Fruit fly (Drosophila melanogaster) whole organism, embryonic: ENCODE measurements around the gene HemK2.

Experiments used
- CG11504 ChIP-seq: fragments of 200-800 bp; sonication (Bioruptor generic); optimal IDR thresholded peaks from 3 replicates; lab custom pipeline; 2019; ENCODE audit warnings: missing biosample characterization, mild to moderate bottlenecking, missing genetic modification characterization, moderate library complexity
- CG12219 ChIP-seq: fragments of 200-800 bp; sonication (Bioruptor generic); optimal IDR thresholded peaks from 3 replicates; lab custom pipeline; 2018; ENCODE audit warnings: missing biosample characterization, mild to moderate bottlenecking, missing genetic modification characterization
- CG13624 ChIP-seq: fragments of 200-800 bp; sonication (Bioruptor generic); optimal IDR thresholded peaks from 2 replicates; lab custom pipeline; 2016; ENCODE audit warnings: missing biosample characterization, missing genetic modification characterization
- CG16779 ChIP-seq: fragments of 200-800 bp; sonication (Bioruptor generic); IDR thresholded peaks from 2 replicates; pipeline ENCODE4 v1.3.6; 2022; ENCODE audit warnings: missing biosample characterization, missing genetic modification characterization
- CG16813 ChIP-seq: fragments of 200-800 bp; sonication (Bioruptor generic); IDR thresholded peaks from 3 replicates; pipeline ENCODE4 v1.3.6; 2022; ENCODE audit warnings: missing biosample characterization, missing genetic modification characterization; ENCODE audit not compliant: partially characterized antibody
- CG18011 ChIP-seq: fragments of 200-800 bp; sonication (Bioruptor generic); optimal IDR thresholded peaks from 2 replicates; lab custom pipeline; 2017; ENCODE audit warnings: missing biosample characterization, missing genetic modification characterization, mild to moderate bottlenecking, moderate library complexity, missing genotype
- CG18476 ChIP-seq: fragments of 200-800 bp; sonication (Bioruptor generic); optimal IDR thresholded peaks from 2 replicates; lab custom pipeline; 2016; ENCODE audit warnings: missing biosample characterization, mild to moderate bottlenecking, missing genetic modification characterization
- CG18764 ChIP-seq: fragments of 200-800 bp; sonication (Bioruptor generic); optimal IDR thresholded peaks from 3 replicates; lab custom pipeline; 2016; ENCODE audit warnings: missing biosample characterization, missing genetic modification characterization
- CG2202 ChIP-seq: fragments of 200-800 bp; sonication (Bioruptor generic); optimal IDR thresholded peaks from 2 replicates; lab custom pipeline; 2018; ENCODE audit warnings: missing biosample characterization, mild to moderate bottlenecking, missing genetic modification characterization
- CG30020 ChIP-seq: fragments of 200-800 bp; optimal IDR thresholded peaks from 2 replicates; lab custom pipeline; 2019; ENCODE audit warnings: missing biosample characterization, mild to moderate bottlenecking, missing genetic modification characterization, moderate library complexity
- CG31365 ChIP-seq: fragments of 200-800 bp; sonication (Bioruptor generic); optimal IDR thresholded peaks from 2 replicates; lab custom pipeline; 2018; ENCODE audit warnings: missing biosample characterization, mild to moderate bottlenecking, missing genetic modification characterization
- CG32767 ChIP-seq: fragments of 200-800 bp; sonication (Bioruptor generic); IDR thresholded peaks from 2 replicates; pipeline ENCODE4 v1.3.6; 2022; ENCODE audit warnings: missing biosample characterization, missing genetic modification characterization
- CG6654 ChIP-seq: fragments of 200-800 bp; sonication (Bioruptor generic); optimal IDR thresholded peaks from 2 replicates; lab custom pipeline; 2017; ENCODE audit warnings: missing biosample characterization, mild to moderate bottlenecking, missing genetic modification characterization
- CHES-1-like ChIP-seq: fragments of 200-800 bp; sonication (Bioruptor generic); optimal IDR thresholded peaks from 2 replicates; lab custom pipeline; 2016; ENCODE audit warnings: missing biosample characterization, missing genetic modification characterization
- Camta ChIP-seq: fragments of 200-800 bp; sonication (Bioruptor generic); optimal IDR thresholded peaks from 2 replicates; lab custom pipeline; 2016; ENCODE audit warnings: missing biosample characterization, missing genetic modification characterization
- Chrac-16 ChIP-seq: fragments of 200-800 bp; sonication (Bioruptor generic); optimal IDR thresholded peaks from 3 replicates; lab custom pipeline; 2016; ENCODE audit warnings: missing biosample characterization, missing genetic modification characterization
- D19B ChIP-seq: fragments of 200-800 bp; sonication (Bioruptor generic); optimal IDR thresholded peaks from 2 replicates; lab custom pipeline; 2017; ENCODE audit warnings: missing biosample characterization, mild to moderate bottlenecking, missing genetic modification characterization
- Dad ChIP-seq: fragments of 200-800 bp; sonication (Bioruptor generic); optimal IDR thresholded peaks from 3 replicates; lab custom pipeline; 2016; ENCODE audit warnings: missing biosample characterization, missing genetic modification characterization
- Gsc ChIP-seq: fragments of 200-800 bp; sonication (Bioruptor generic); IDR thresholded peaks from 2 replicates; pipeline ENCODE4 v1.3.6; 2022; ENCODE audit warnings: missing biosample characterization, missing genetic modification characterization
- Hey ChIP-seq: fragments of 200-800 bp; sonication (Bioruptor generic); optimal IDR thresholded peaks from 3 replicates; lab custom pipeline; 2018; ENCODE audit warnings: missing biosample characterization, mild to moderate bottlenecking, missing genetic modification characterization
- Hr51 ChIP-seq, 2 experiments: fragments of 200-800 bp; sonication (Bioruptor generic); optimal IDR thresholded peaks; 2 replicates in 1 of 2; 3 replicates in 1 of 2; lab custom pipeline; 2016 to 2018; ENCODE audit warnings: missing biosample characterization in 2 of 2, missing genetic modification characterization in 2 of 2, mild to moderate bottlenecking in 1 of 2, moderate library complexity in 1 of 2
- Jarid2 ChIP-seq: fragments of 200-800 bp; sonication (Bioruptor generic); optimal IDR thresholded peaks from 3 replicates; lab custom pipeline; 2017; ENCODE audit warnings: mild to moderate bottlenecking, missing biosample characterization, missing genetic modification reagents, missing genetic modification characterization
- Kr ChIP-seq: fragments of 200-800 bp; sonication (Bioruptor generic); optimal IDR thresholded peaks from 2 replicates; lab custom pipeline; 2017; ENCODE audit warnings: missing biosample characterization, mild to moderate bottlenecking, missing genetic modification characterization
- Lim3 ChIP-seq: fragments of 200-800 bp; sonication (Bioruptor generic); IDR thresholded peaks from 2 replicates; pipeline ENCODE4 v1.3.6; 2022; ENCODE audit warnings: missing biosample characterization, missing genetic modification characterization
- Myb ChIP-seq: fragments of 200-800 bp; sonication (Bioruptor generic); optimal IDR thresholded peaks from 2 replicates; lab custom pipeline; 2016; ENCODE audit warnings: missing biosample characterization, missing genetic modification characterization
- Oaz ChIP-seq: fragments of 200-800 bp; sonication (Bioruptor generic); IDR thresholded peaks from 2 replicates; pipeline ENCODE4 v1.3.6; 2022; ENCODE audit warnings: missing biosample characterization, missing genetic modification characterization
- Sox102F ChIP-seq: fragments of 200-800 bp; sonication (Bioruptor generic); optimal IDR thresholded peaks from 2 replicates; lab custom pipeline; 2018; ENCODE audit warnings: missing biosample characterization, mild to moderate bottlenecking, missing genetic modification characterization, moderate library complexity
- Sry-β ChIP-seq: fragments of 200-800 bp; sonication (Bioruptor generic); optimal IDR thresholded peaks from 2 replicates; lab custom pipeline; 2018; ENCODE audit warnings: missing biosample characterization, mild to moderate bottlenecking, missing genetic modification characterization, moderate library complexity
- Tbp ChIP-seq: fragments of >200 bp; optimal IDR thresholded peaks from 2 replicates; lab custom pipeline; 2018; ENCODE audit warnings: missing biosample characterization, missing genetic modification characterization
- ash1 ChIP-seq: fragments of 200-800 bp; sonication (Bioruptor generic); optimal IDR thresholded peaks from 2 replicates; lab custom pipeline; 2018; ENCODE audit warnings: missing biosample characterization, mild to moderate bottlenecking, missing genetic modification characterization
- ato ChIP-seq: fragments of 200-800 bp; sonication (Bioruptor generic); IDR thresholded peaks from 2 replicates; pipeline ENCODE4 v1.3.6; 2022; ENCODE audit warnings: missing biosample characterization, missing genetic modification characterization; ENCODE audit not compliant: partially characterized antibody
- chinmo ChIP-seq: fragments of 200-800 bp; sonication (Bioruptor generic); IDR thresholded peaks from 4 replicates; pipeline ENCODE4 v1.3.6; 2022; ENCODE audit warnings: missing biosample characterization, missing genetic modification characterization; ENCODE audit not compliant: partially characterized antibody
- ems ChIP-seq: fragments of 200-800 bp; sonication (Bioruptor generic); optimal IDR thresholded peaks from 3 replicates; lab custom pipeline; 2016; ENCODE audit warnings: missing biosample characterization, missing genetic modification characterization
- fd3F ChIP-seq: fragments of 200-800 bp; sonication (Bioruptor generic); optimal IDR thresholded peaks from 2 replicates; lab custom pipeline; 2018; ENCODE audit warnings: missing biosample characterization, mild to moderate bottlenecking, missing genetic modification characterization, moderate library complexity
- fd64A ChIP-seq: fragments of 200-800 bp; sonication (Bioruptor generic); optimal IDR thresholded peaks from 3 replicates; lab custom pipeline; 2018; ENCODE audit warnings: missing biosample characterization, mild to moderate bottlenecking, missing genetic modification characterization
- gro ChIP-seq: fragments of 200-800 bp; sonication (Bioruptor generic); optimal IDR thresholded peaks from 2 replicates; lab custom pipeline; 2016; ENCODE audit warnings: missing biosample characterization, missing genetic modification characterization
- lola ChIP-seq, 3 experiments: fragments of >200 bp in 2 of 3; fragments of 200-800 bp in 1 of 3; sonication (Bioruptor generic) in 1 of 3; optimal IDR thresholded peaks; 2 replicates each; lab custom pipeline; 2017 to 2019; ENCODE audit warnings: missing biosample characterization in 3 of 3, missing genetic modification characterization in 3 of 3, mild to moderate bottlenecking in 1 of 3, moderate library complexity in 1 of 3
- nmo ChIP-seq: fragments of 200-800 bp; sonication (Bioruptor generic); optimal IDR thresholded peaks from 2 replicates; lab custom pipeline; 2018; ENCODE audit warnings: missing biosample characterization, mild to moderate bottlenecking, missing genetic modification characterization, moderate library complexity
- oc ChIP-seq: fragments of 200-800 bp; sonication (Bioruptor generic); optimal IDR thresholded peaks from 2 replicates; lab custom pipeline; 2018; ENCODE audit warnings: missing biosample characterization, mild to moderate bottlenecking, missing genetic modification characterization, moderate library complexity
- pnt ChIP-seq: fragments of 200-800 bp; sonication (Bioruptor generic); optimal IDR thresholded peaks from 3 replicates; lab custom pipeline; 2016; ENCODE audit warnings: missing biosample characterization, missing genetic modification characterization
- ro ChIP-seq: fragments of 200-800 bp; sonication (Bioruptor generic); IDR thresholded peaks from 2 replicates; pipeline ENCODE4 v1.3.6; 2022; ENCODE audit warnings: missing biosample characterization, missing genetic modification characterization
- row ChIP-seq: fragments of 200-800 bp; sonication (Bioruptor generic); IDR thresholded peaks from 3 replicates; pipeline ENCODE4 v1.3.6; 2022; ENCODE audit warnings: missing biosample characterization, missing genetic modification characterization
- sens-2 ChIP-seq: fragments of 200-800 bp; sonication (Bioruptor generic); IDR thresholded peaks from 2 replicates; pipeline ENCODE4 v1.3.6; 2022; ENCODE audit warnings: missing biosample characterization, missing genetic modification characterization
- seq ChIP-seq: fragments of 200-800 bp; sonication (Bioruptor generic); IDR thresholded peaks from 2 replicates; pipeline ENCODE4 v1.3.6; 2022; ENCODE audit warnings: missing biosample characterization, missing genetic modification characterization
- sqz ChIP-seq: fragments of 200-800 bp; sonication (Bioruptor generic); optimal IDR thresholded peaks from 3 replicates; lab custom pipeline; 2018; ENCODE audit warnings: missing biosample characterization, mild to moderate bottlenecking, missing genetic modification characterization
- trem ChIP-seq: fragments of 200-800 bp; optimal IDR thresholded peaks from 3 replicates; lab custom pipeline; 2019; ENCODE audit warnings: missing biosample characterization, mild to moderate bottlenecking, missing genetic modification characterization, moderate library complexity
- tup ChIP-seq: fragments of 200-800 bp; sonication (Bioruptor generic); optimal IDR thresholded peaks from 2 replicates; lab custom pipeline; 2016; ENCODE audit warnings: missing biosample characterization, mild to moderate bottlenecking, missing genetic modification characterization, moderate library complexity
- vfl ChIP-seq: fragments of 200-800 bp; sonication (Bioruptor generic); optimal IDR thresholded peaks from 2 replicates; lab custom pipeline; 2016; ENCODE audit warnings: missing biosample characterization, missing genetic modification characterization

HemK2 gene

dm6 chr2L:2748480-2749143 is 10.9 kb downstream of the HemK2 start (continued):
- TF ChIP-seq ato (GFP tag; lab: Robert Waterston, UW) (peak; percentile 60; the same call in 1 of the 2 replicates), ro (GFP tag; lab: Robert Waterston, UW) (peak; percentile 49; the same call in 1 of the 2 replicates), tup (GFP tag; lab: Kevin White, UChicago) (peak; percentile 80), Kr (GFP tag; lab: Kevin White, UChicago) (no peak), Hey (tag; lab: Kevin White, UChicago) (no peak), Tbp (no peak), CG13624 (peak; percentile 83), gro (GFP tag; lab: Kevin White, UChicago) (peak; percentile 89), CG12219 (GFP tag; lab: Kevin White, UChicago) (peak; percentile 61), CG18476 (GFP tag; lab: Kevin White, UChicago) (peak; percentile 73), CG32767 (GFP tag; lab: Robert Waterston, UW) (peak; percentile 77), Sox102F (peak; percentile 75), CG16779 (GFP tag; lab: Robert Waterston, UW) (peak; percentile 81), CG18764 (GFP tag; lab: Kevin White, UChicago) (peak; percentile 79), oc (no peak), fd64A (peak; percentile 31), row (peak; percentile 94), Sry-β (peak; percentile 68), lola (GFP tag; optimal IDR thresholded peaks at IDR 0.05; lab: Kevin White, UChicago) (peak in 1 of 3 experiments; percentile 80), CG2202 (tag; lab: Kevin White, UChicago) (peak; percentile 47), vfl (peak; percentile 83), Lim3 (GFP tag; lab: Robert Waterston, UW) (no peak), CG16813 (GFP tag; lab: Robert Waterston, UW) (peak; percentile 50; the same call in 2 of the 3 replicates), ems (peak; percentile 81), trem (tag; lab: Kevin White, UChicago) (peak; percentile 74), chinmo (GFP tag; lab: Robert Waterston, UW) (0 out of 4 replicates have a peak, but pooled peaks have one; percentile 1), nmo (GFP tag; lab: Kevin White, UChicago) (peak; percentile 91), Dad (GFP tag; lab: Kevin White, UChicago) (peak; percentile 78), sens-2 (GFP tag; lab: Robert Waterston, UW) (no peak; the same call in 1 of the 2 replicates), pnt (GFP tag; lab: Kevin White, UChicago) (peak; percentile 66), Myb (GFP tag; lab: Kevin White, UChicago) (peak; percentile 79), Gsc (no peak; the same call in 1 of the 2 replicates), Jarid2 (GFP tag; lab: Kevin White, UChicago) (peak; percentile 45), Chrac-16 (peak; percentile 90), ash1 (GFP tag; lab: Kevin White, UChicago) (peak; percentile 82), CG6654 (GFP tag; lab: Kevin White, UChicago) (peak; percentile 56), sqz (peak; percentile 73), D19B (peak; percentile 73), fd3F (peak; percentile 78), Hr51 (GFP tag; optimal IDR thresholded peaks at IDR 0.05; lab: Kevin White, UChicago) (peak; percentile 89 to 91), CG30020 (tag; lab: Kevin White, UChicago) (peak; percentile 78), CHES-1-like (GFP tag; lab: Kevin White, UChicago) (peak; percentile 83), Oaz (GFP tag; lab: Robert Waterston, UW) (peak; percentile 64; the same call in 1 of the 2 replicates), seq (GFP tag; lab: Robert Waterston, UW) (peak; percentile 73), CG11504 (tag; lab: Kevin White, UChicago) (peak; percentile 91), Camta (GFP tag; lab: Kevin White, UChicago) (peak; percentile 70), CG31365 (peak; percentile 60), CG18011 (peak; percentile 74)
